Worm (Caenorhabditis elegans): ENCODE results near the gene C03B1.10.

DNA sequence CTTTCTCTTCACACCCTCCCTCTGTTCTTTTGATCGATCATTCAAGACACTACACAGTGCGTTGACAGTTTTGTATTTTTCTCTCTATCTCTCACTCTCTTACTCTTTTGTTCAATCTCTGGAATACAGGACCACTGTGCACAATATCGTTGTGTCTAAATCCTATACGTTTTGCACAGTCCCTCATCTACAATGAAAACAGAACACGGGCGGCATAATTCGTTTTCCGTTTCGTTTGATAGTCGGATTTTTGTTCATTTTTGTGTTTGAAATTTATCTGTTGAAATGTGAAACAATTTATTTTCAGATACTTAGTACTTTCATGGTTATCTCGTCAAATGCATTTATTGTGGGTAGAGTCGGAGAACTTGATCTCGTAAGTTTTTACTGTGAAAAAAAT lies 16.2 kb downstream of the C03B1.10 start, which contains the start of gene C03B1.7:
- TF ChIP-seq lin-13 (GFP tag; optimal IDR thresholded peaks at IDR 0.05) (no peak), ama-1 (optimal IDR thresholded peaks at IDR 0.05) (no peak)

Data from whole organism, L2 larva.